Fruit fly (Drosophila melanogaster) whole organism, embryonic: ENCODE data around the gene CG15153.

Experiments used
- Asciz ChIP-seq: fragments of 200-800 bp; sonication (Bioruptor generic); optimal IDR thresholded peaks from 2 replicates; lab custom pipeline; 2017; ENCODE audit warnings: missing biosample characterization, mild to moderate bottlenecking, missing genetic modification characterization, missing genetic modification reagents
- C15 ChIP-seq: fragments of 200-800 bp; sonication (Bioruptor generic); IDR thresholded peaks from 3 replicates; pipeline ENCODE4 v1.3.6; 2022; ENCODE audit warnings: missing biosample characterization, missing genetic modification characterization
- CG10959 ChIP-seq: fragments of 200-800 bp; sonication (Bioruptor generic); IDR thresholded peaks from 2 replicates; pipeline ENCODE4 v1.3.6; 2022; ENCODE audit warnings: missing biosample characterization, missing genetic modification characterization
- CG12219 ChIP-seq: fragments of 200-800 bp; sonication (Bioruptor generic); optimal IDR thresholded peaks from 3 replicates; lab custom pipeline; 2018; ENCODE audit warnings: missing biosample characterization, mild to moderate bottlenecking, missing genetic modification characterization
- CG13894 ChIP-seq: fragments of 200-800 bp; sonication (Bioruptor generic); optimal IDR thresholded peaks from 3 replicates; lab custom pipeline; 2018; ENCODE audit warnings: missing biosample characterization, mild to moderate bottlenecking, missing genetic modification characterization, moderate library complexity
- CG14050 ChIP-seq: fragments of 200-800 bp; sonication (Bioruptor generic); IDR thresholded peaks from 3 replicates; pipeline ENCODE4 v1.3.6; 2022; ENCODE audit warnings: missing biosample characterization, missing genetic modification characterization
- CG14860 ChIP-seq: fragments of 200-800 bp; sonication (Bioruptor generic); IDR thresholded peaks from 3 replicates; pipeline ENCODE4 v1.3.6; 2022; ENCODE audit warnings: missing biosample characterization, missing genetic modification characterization; ENCODE audit not compliant: partially characterized antibody
- CG15073 ChIP-seq: fragments of 200-800 bp; sonication (Bioruptor generic); optimal IDR thresholded peaks from 2 replicates; lab custom pipeline; 2016; ENCODE audit warnings: missing biosample characterization, missing genetic modification characterization
- CG15269 ChIP-seq: fragments of 200-800 bp; sonication (Bioruptor generic); optimal IDR thresholded peaks from 2 replicates; lab custom pipeline; 2018; ENCODE audit warnings: missing biosample characterization, mild to moderate bottlenecking, missing genetic modification characterization, moderate library complexity
- CG17186 ChIP-seq: fragments of 200-800 bp; sonication (Bioruptor generic); optimal IDR thresholded peaks from 3 replicates; lab custom pipeline; 2017; ENCODE audit warnings: missing biosample characterization, missing genetic modification reagents, missing genetic modification characterization
- CG17385 ChIP-seq: fragments of 200-800 bp; sonication (Bioruptor generic); optimal IDR thresholded peaks from 3 replicates; lab custom pipeline; 2018; ENCODE audit warnings: missing biosample characterization, mild to moderate bottlenecking, missing genetic modification characterization
- CG17912 ChIP-seq: fragments of 200-800 bp; sonication (Bioruptor generic); optimal IDR thresholded peaks from 2 replicates; lab custom pipeline; 2018; ENCODE audit warnings: missing biosample characterization, mild to moderate bottlenecking, missing genetic modification characterization
- CG3281 ChIP-seq: fragments of 200-800 bp; sonication (Bioruptor generic); optimal IDR thresholded peaks from 3 replicates; lab custom pipeline; 2017; ENCODE audit warnings: missing biosample characterization, mild to moderate bottlenecking, missing genetic modification characterization
- CG34376 ChIP-seq: fragments of 200-800 bp; sonication (Bioruptor generic); optimal IDR thresholded peaks from 2 replicates; lab custom pipeline; 2018; ENCODE audit warnings: missing biosample characterization, mild to moderate bottlenecking, missing genetic modification characterization
- CG34422 ChIP-seq: fragments of 200-800 bp; sonication (Bioruptor generic); IDR thresholded peaks from 3 replicates; pipeline ENCODE4 v1.3.6; 2022; ENCODE audit warnings: missing biosample characterization, missing genetic modification characterization
- CG3726 ChIP-seq: fragments of 200-800 bp; sonication (Bioruptor generic); IDR thresholded peaks from 3 replicates; pipeline ENCODE4, ENCODE4 v1.3.6; 2022; ENCODE audit warnings: missing biosample characterization, missing genetic modification characterization
- CG3847 ChIP-seq: fragments of 200-800 bp; sonication (Bioruptor generic); IDR thresholded peaks from 2 replicates; pipeline ENCODE4 v1.3.6; 2022; ENCODE audit warnings: missing biosample characterization, missing genetic modification characterization
- CG4424 ChIP-seq: fragments of 200-800 bp; sonication (Bioruptor generic); optimal IDR thresholded peaks from 3 replicates; lab custom pipeline; 2016; ENCODE audit warnings: missing biosample characterization, missing genetic modification characterization
- CG4617 ChIP-seq: fragments of 200-800 bp; sonication (Bioruptor generic); optimal IDR thresholded peaks from 3 replicates; lab custom pipeline; 2016; ENCODE audit warnings: missing biosample characterization, missing genetic modification characterization, borderline replicate concordance
- CG6765 ChIP-seq: fragments of 200-800 bp; sonication (Bioruptor generic); optimal IDR thresholded peaks from 3 replicates; lab custom pipeline; 2017; ENCODE audit warnings: missing biosample characterization, mild to moderate bottlenecking, missing genetic modification characterization
- CG6854 ChIP-seq: fragments of 200-800 bp; sonication (Bioruptor generic); optimal IDR thresholded peaks from 3 replicates; lab custom pipeline; 2017; ENCODE audit warnings: missing biosample characterization, mild to moderate bottlenecking, missing genetic modification characterization
- CG7357 ChIP-seq: fragments of 200-800 bp; sonication (Bioruptor generic); IDR thresholded peaks from 3 replicates; pipeline ENCODE4 v1.3.6; 2022; ENCODE audit warnings: missing biosample characterization, missing genetic modification characterization
- CG8290 ChIP-seq, 3 experiments: fragments of 200-800 bp; sonication (Bioruptor generic); optimal IDR thresholded peaks; 2 replicates each; lab custom pipeline; 2016 to 2019; ENCODE audit warnings: missing biosample characterization in 3 of 3, missing genetic modification characterization in 3 of 3, mild to moderate bottlenecking in 2 of 3, moderate library complexity in 1 of 3
- CG8478 ChIP-seq: fragments of >200 bp; optimal IDR thresholded peaks from 2 replicates; lab custom pipeline; 2018
- E2f2 ChIP-seq: fragments of 200-800 bp; sonication (Bioruptor generic); IDR thresholded peaks from 2 replicates; pipeline ENCODE4 v1.3.6; 2022; ENCODE audit warnings: missing biosample characterization, missing genetic modification characterization
- Fer1 ChIP-seq: fragments of 200-800 bp; sonication (Bioruptor generic); optimal IDR thresholded peaks from 2 replicates; lab custom pipeline; 2017; ENCODE audit warnings: missing biosample characterization, mild to moderate bottlenecking, missing genetic modification characterization
- Fer3 ChIP-seq: fragments of 200-800 bp; sonication (Bioruptor generic); optimal IDR thresholded peaks from 2 replicates; lab custom pipeline; 2018; ENCODE audit warnings: missing biosample characterization, mild to moderate bottlenecking, missing genetic modification characterization, moderate library complexity
- HLH54F ChIP-seq: fragments of 200-800 bp; sonication (Bioruptor generic); optimal IDR thresholded peaks from 3 replicates; lab custom pipeline; 2016; ENCODE audit warnings: missing biosample characterization, missing genetic modification characterization
- Lhr ChIP-seq: fragments of 200-800 bp; sonication (Bioruptor generic); optimal IDR thresholded peaks from 3 replicates; lab custom pipeline; 2017; ENCODE audit warnings: mild to moderate bottlenecking, missing biosample characterization, missing genetic modification reagents, missing genetic modification characterization
- MTF-1 ChIP-seq: fragments of 200-800 bp; sonication (Bioruptor generic); optimal IDR thresholded peaks from 2 replicates; lab custom pipeline; 2018; ENCODE audit warnings: missing biosample characterization, mild to moderate bottlenecking, missing genetic modification characterization, borderline replicate concordance
- Mes4 ChIP-seq: fragments of 200-800 bp; sonication (Bioruptor generic); optimal IDR thresholded peaks from 2 replicates; lab custom pipeline; 2016; ENCODE audit warnings: missing biosample characterization, missing genetic modification characterization
- NC2α ChIP-seq: fragments of 200-800 bp; sonication (Bioruptor generic); optimal IDR thresholded peaks from 2 replicates; lab custom pipeline; 2016; ENCODE audit warnings: missing biosample characterization, missing genetic modification characterization
- Opbp ChIP-seq: fragments of 200-800 bp; sonication (Bioruptor generic); IDR thresholded peaks from 3 replicates; pipeline ENCODE4 v1.3.6; 2022; ENCODE audit warnings: missing biosample characterization, missing genetic modification characterization; ENCODE audit not compliant: partially characterized antibody
- Taf1 ChIP-seq: fragments of 200-800 bp; sonication (Bioruptor generic); IDR thresholded peaks from 2 replicates; pipeline ENCODE4 v1.3.6; 2022; ENCODE audit warnings: missing biosample characterization, missing genetic modification characterization
- Xbp1 ChIP-seq: fragments of 200-800 bp; sonication (Bioruptor generic); optimal IDR thresholded peaks from 3 replicates; lab custom pipeline; 2016; ENCODE audit warnings: missing biosample characterization, mild to moderate bottlenecking, missing genetic modification characterization
- ac ChIP-seq: fragments of 200-800 bp; sonication (Bioruptor generic); optimal IDR thresholded peaks from 3 replicates; lab custom pipeline; 2017; ENCODE audit warnings: missing biosample characterization, mild to moderate bottlenecking, missing genetic modification characterization
- az2 ChIP-seq: fragments of 200-800 bp; sonication (Bioruptor generic); optimal IDR thresholded peaks from 3 replicates; lab custom pipeline; 2016; ENCODE audit warnings: missing biosample characterization, missing genetic modification characterization
- ci ChIP-seq: fragments of 200-800 bp; sonication (Bioruptor generic); IDR thresholded peaks from 3 replicates; pipeline ENCODE4 v1.3.6; 2022; ENCODE audit warnings: missing biosample characterization, missing genetic modification characterization
- crc ChIP-seq: fragments of 200-800 bp; sonication (Bioruptor generic); optimal IDR thresholded peaks from 2 replicates; lab custom pipeline; 2016; ENCODE audit warnings: missing biosample characterization, missing genetic modification characterization
- crol ChIP-seq: fragments of 200-800 bp; sonication (Bioruptor generic); IDR thresholded peaks from 2 replicates; pipeline ENCODE4 v1.3.6; 2022; ENCODE audit warnings: missing biosample characterization, missing genetic modification characterization
- fu2 ChIP-seq: fragments of 200-800 bp; sonication (Bioruptor generic); optimal IDR thresholded peaks from 2 replicates; lab custom pipeline; 2016; ENCODE audit warnings: missing biosample characterization, missing genetic modification characterization
- inv ChIP-seq: fragments of 200-800 bp; sonication (Bioruptor generic); IDR thresholded peaks from 2 replicates; pipeline ENCODE4 v1.3.6; 2022; ENCODE audit warnings: missing biosample characterization, missing genetic modification characterization; ENCODE audit not compliant: partially characterized antibody
- ro ChIP-seq: fragments of 200-800 bp; sonication (Bioruptor generic); IDR thresholded peaks from 2 replicates; pipeline ENCODE4 v1.3.6; 2022; ENCODE audit warnings: missing biosample characterization, missing genetic modification characterization
- sens ChIP-seq: fragments of 200-800 bp; sonication (Bioruptor generic); peaks from one replicate; lab custom pipeline; 2016; ENCODE audit warnings: missing biosample characterization, missing genetic modification characterization
- sima ChIP-seq: fragments of 200-800 bp; sonication (Bioruptor generic); optimal IDR thresholded peaks from 2 replicates; lab custom pipeline; 2016; ENCODE audit warnings: missing biosample characterization, missing genetic modification characterization
- stc ChIP-seq: fragments of 200-800 bp; sonication (Bioruptor generic); IDR thresholded peaks from 2 replicates; pipeline ENCODE4 v1.3.6; 2022; ENCODE audit warnings: missing biosample characterization, missing genetic modification characterization
- trem ChIP-seq: fragments of 200-800 bp; optimal IDR thresholded peaks from 3 replicates; lab custom pipeline; 2019; ENCODE audit warnings: missing biosample characterization, mild to moderate bottlenecking, missing genetic modification characterization, moderate library complexity
- unpg ChIP-seq: fragments of 200-800 bp; sonication (Bioruptor generic); optimal IDR thresholded peaks from 3 replicates; lab custom pipeline; 2018; ENCODE audit warnings: missing biosample characterization, mild to moderate bottlenecking, missing genetic modification characterization, moderate library complexity
- wek ChIP-seq: fragments of 200-800 bp; sonication (Bioruptor generic); optimal IDR thresholded peaks from 3 replicates; lab custom pipeline; 2018; ENCODE audit warnings: missing biosample characterization, mild to moderate bottlenecking, missing genetic modification characterization, moderate library complexity

Gene CG15153

DNA sequence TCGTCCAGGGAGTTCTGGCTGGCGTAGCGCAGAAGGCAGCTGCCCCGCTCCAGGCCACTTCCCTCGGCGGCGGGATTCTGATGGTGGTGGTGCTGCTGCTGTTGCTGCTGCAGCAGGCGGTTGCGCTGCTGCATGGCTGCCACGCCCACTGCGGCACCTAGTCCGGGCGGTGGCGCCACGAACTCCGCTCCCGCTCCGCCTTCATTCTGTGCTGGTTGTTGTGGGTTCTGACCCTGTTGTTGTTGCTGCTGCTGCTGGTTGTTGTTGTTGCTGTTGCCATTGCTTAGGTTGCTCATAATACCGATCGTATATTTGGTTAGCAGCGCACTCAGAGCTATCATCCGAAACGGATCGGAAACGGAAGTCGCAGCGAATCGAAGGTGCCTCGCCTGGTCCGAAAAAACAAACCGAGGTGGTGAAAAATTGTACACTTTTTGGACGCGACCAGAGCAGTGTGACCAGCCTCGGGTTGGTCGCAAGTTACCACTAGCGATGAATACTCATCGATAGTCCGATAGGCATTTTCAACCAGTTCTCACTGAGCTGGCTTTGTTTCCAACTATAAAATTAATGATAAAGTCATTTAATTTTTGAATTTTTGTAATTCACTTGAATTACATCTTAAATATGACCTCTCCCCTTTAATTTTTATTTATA, 45.7 kb upstream of the CG15153 start, which contains the start of gene kel (continued):
- TF ChIP-seq CG15269 (tag; lab: Kevin White, UChicago) (peak; percentile 53), CG3847 (GFP tag; lab: Robert Waterston, UW) (peak; percentile 40), CG7357 (GFP tag; lab: Robert Waterston, UW) (peak; percentile 99), trem (tag; lab: Kevin White, UChicago) (peak; percentile 63), ci (GFP tag; lab: Robert Waterston, UW) (peak; percentile 75; the same call in 2 of the 3 replicates), CG17385 (GFP tag; lab: Kevin White, UChicago) (peak; percentile 49), sens (GFP tag; lab: Kevin White, UChicago) (peak; percentile 90), Asciz (GFP tag; lab: Kevin White, UChicago) (peak; percentile 20), MTF-1 (GFP tag; lab: Kevin White, UChicago) (peak; percentile 74), az2 (no peak), CG10959 (GFP tag; lab: Robert Waterston, UW) (no peak), Xbp1 (GFP tag; lab: Kevin White, UChicago) (peak; percentile 55), crol (GFP tag; lab: Robert Waterston, UW) (no peak; the same call in 1 of the 2 replicates), CG15073 (GFP tag; lab: Kevin White, UChicago) (no peak), CG4617 (GFP tag; lab: Kevin White, UChicago) (peak; percentile 79), CG14050 (GFP tag; lab: Robert Waterston, UW) (no peak), CG4424 (peak; percentile 18), sima (GFP tag; lab: Kevin White, UChicago) (no peak), CG8478 (lab: Kevin White, UChicago) (peak; percentile 44), inv (0 out of 2 replicates have a peak, but pooled peaks have one; percentile 29), CG17912 (GFP tag; lab: Kevin White, UChicago) (peak; percentile 56), Opbp (GFP tag; lab: Robert Waterston, UW) (peak; percentile 69; the same call in 2 of the 3 replicates), HLH54F (GFP tag; lab: Kevin White, UChicago) (peak; percentile 37), C15 (no peak), fu2 (GFP tag; lab: Kevin White, UChicago) (no peak), Fer1 (GFP tag; lab: Kevin White, UChicago) (peak; percentile 71), wek (GFP tag; lab: Kevin White, UChicago) (peak; percentile 83), crc (no peak), CG34422 (peak; percentile 64; the same call in 1 of the 3 replicates), Taf1 (GFP tag; lab: Robert Waterston, UW) (0 out of 2 replicates have a peak, but pooled peaks have one; percentile 7), CG8290 (GFP tag; optimal IDR thresholded peaks at IDR 0.05; lab: Kevin White, UChicago) (peak; percentile 13), CG8290 (tag; optimal IDR thresholded peaks at IDR 0.05; lab: Kevin White, UChicago) (peak; percentile 21 to 82), CG3726 (0 out of 3 replicates have a peak, but pooled peaks have one; percentile 44), Lhr (GFP tag; lab: Kevin White, UChicago) (peak; percentile 70), CG3281 (GFP tag; lab: Kevin White, UChicago) (peak; percentile 75), CG6854 (GFP tag; lab: Kevin White, UChicago) (peak; percentile 50), Mes4 (GFP tag; lab: Kevin White, UChicago) (peak; percentile 5), CG17186 (peak; percentile 22), unpg (GFP tag; lab: Kevin White, UChicago) (peak; percentile 41), CG14860 (GFP tag; lab: Robert Waterston, UW) (peak; percentile 50; the same call in 2 of the 3 replicates), stc (GFP tag; lab: Robert Waterston, UW) (0 out of 2 replicates have a peak, but pooled peaks have one; percentile 37), E2f2 (GFP tag; lab: Robert Waterston, UW) (peak; percentile 51; the same call in 1 of the 2 replicates), NC2α (no peak), CG13894 (peak; percentile 52), Fer3 (tag; lab: Kevin White, UChicago) (peak; percentile 49), ro (no peak), CG6765 (GFP tag; lab: Kevin White, UChicago) (peak; percentile 60), ac (peak; percentile 24), CG12219 (GFP tag; lab: Kevin White, UChicago) (peak; percentile 44), CG34376 (GFP tag; lab: Kevin White, UChicago) (peak; percentile 89)
